Worm (Caenorhabditis elegans): Measurements from ENCODE around the gene his-4.

- no peak for TF ChIP-seq pros-1 (tag; optimal IDR thresholded peaks at IDR 0.05)
- no peak for TF ChIP-seq lin-11 (tag; optimal IDR thresholded peaks at IDR 0.05)
- TF ChIP-seq fkh-10 (GFP tag; optimal IDR thresholded peaks at IDR 0.05): no peak
- no peak for TF ChIP-seq ceh-30 (tag; optimal IDR thresholded peaks at IDR 0.05)
Observed at ce11 chrV:16047052-16047451, 6.7 kb upstream of the his-4 start.
